Worm (Caenorhabditis elegans) whole organism, L1 larva: Measurements from ENCODE around the gene cest-12.

Experiments used
- C16A3.4 ChIP-seq: fragments of 150-350 bp; optimal IDR thresholded peaks from 2 replicates; lab custom pipeline; 2014; ENCODE audit warnings: missing biosample characterization, missing genetic modification characterization
- F16B12.6 ChIP-seq: fragments of 150-350 bp; optimal IDR thresholded peaks from 2 replicates; lab custom pipeline; 2014; ENCODE audit warnings: missing biosample characterization, missing genetic modification characterization
- ama-1 ChIP-seq: fragments of 150-350 bp; optimal IDR thresholded peaks from 2 replicates; lab custom pipeline; 2014
- blmp-1 ChIP-seq: fragments of 150-350 bp; optimal IDR thresholded peaks from 2 replicates; lab custom pipeline; 2014; ENCODE audit warnings: missing biosample characterization, missing genetic modification characterization
- ceh-8 ChIP-seq: fragments of 200-800 bp; sonication (Bioruptor generic); optimal IDR thresholded peaks from 2 replicates; lab custom pipeline; 2018; ENCODE audit warnings: mild to moderate bottlenecking, missing genetic modification characterization, moderate library complexity, missing compliant biosample characterization
- ceh-90 ChIP-seq: sonication (generic microtip); optimal IDR thresholded peaks from 2 replicates; lab custom pipeline; 2016; ENCODE audit warnings: missing genetic modification characterization, missing compliant biosample characterization
- dpl-1 ChIP-seq, 3 experiments: fragments of 150-350 bp in 2 of 3; sonication (generic microtip) in 1 of 3; optimal IDR thresholded peaks; 2 replicates each; lab custom pipeline; 2014 to 2017; ENCODE audit warnings: missing biosample characterization in 3 of 3, missing genetic modification characterization in 3 of 3, missing genetic modification reagents in 3 of 3
- efl-1 ChIP-seq, 4 experiments: fragments of 150-350 bp; optimal IDR thresholded peaks in 3 of 4; peaks in 1 of 4; 1 replicate in 1 of 4; 2 replicates in 3 of 4; lab custom pipeline; 2014; ENCODE audit warnings: missing biosample characterization in 2 of 4, missing genetic modification characterization in 2 of 4, missing genetic modification reagents in 2 of 4
- egl-27 ChIP-seq, 2 experiments: fragments of 150-350 bp in 1 of 2; sonication (generic microtip); optimal IDR thresholded peaks; 3 replicates each; lab custom pipeline; 2017 to 2018; ENCODE audit warnings: missing biosample characterization in 2 of 2, missing genetic modification characterization in 2 of 2, missing genetic modification reagents in 2 of 2
- fkh-10 ChIP-seq: sonication (generic microtip); optimal IDR thresholded peaks from 2 replicates; lab custom pipeline; 2017; ENCODE audit warnings: missing biosample characterization, missing genetic modification reagents, missing genetic modification characterization
- grh-1 ChIP-seq: fragments of 200-800 bp; sonication (Bioruptor generic); IDR thresholded peaks from 2 replicates; pipeline ENCODE4 v1.3.6; 2022; ENCODE audit warnings: missing genetic modification reagents, missing genetic modification characterization, missing compliant biosample characterization
- isw-1 ChIP-seq: fragments of 200-800 bp; sonication (Bioruptor generic); IDR thresholded peaks from 2 replicates; pipeline ENCODE4 v1.3.6; 2022; ENCODE audit warnings: missing genetic modification characterization, missing compliant biosample characterization
- lin-13 ChIP-seq: fragments of 150-350 bp; optimal IDR thresholded peaks from 2 replicates; lab custom pipeline; 2014; ENCODE audit warnings: missing biosample characterization, missing genetic modification reagents, missing genetic modification characterization
- lin-14 ChIP-seq: fragments of 200-800 bp; sonication (Bioruptor generic); optimal IDR thresholded peaks from 2 replicates; lab custom pipeline; 2018; ENCODE audit warnings: mild to moderate bottlenecking, missing genetic modification characterization, moderate library complexity, missing compliant biosample characterization
- lin-39 ChIP-seq: fragments of 150-350 bp; optimal IDR thresholded peaks from 2 replicates; lab custom pipeline; 2014; ENCODE audit warnings: missing biosample characterization, missing genetic modification reagents, missing genetic modification characterization
- lsy-2 ChIP-seq, 2 experiments: fragments of 150-350 bp; optimal IDR thresholded peaks; 2 replicates each; lab custom pipeline; 2014; ENCODE audit warnings: missing biosample characterization in 2 of 2, missing genetic modification characterization in 2 of 2
- mab-9 ChIP-seq: fragments of 200-800 bp; sonication (Bioruptor generic); IDR thresholded peaks from 2 replicates; pipeline ENCODE4 v1.3.6; 2022; ENCODE audit warnings: missing genetic modification reagents, missing genetic modification characterization, missing compliant biosample characterization
- mef-2 ChIP-seq: fragments of 150-350 bp; optimal IDR thresholded peaks from 2 replicates; lab custom pipeline; 2014; ENCODE audit warnings: missing biosample characterization, missing genetic modification characterization
- nhr-19 ChIP-seq: fragments of 200-800 bp; sonication (Bioruptor generic); conservative IDR thresholded peaks from 2 replicates; pipeline ENCODE4 v1.3.6; 2022; ENCODE audit warnings: missing genetic modification characterization, missing compliant biosample characterization
- nhr-237 ChIP-seq: fragments of 150-350 bp; optimal IDR thresholded peaks from 2 replicates; lab custom pipeline; 2014; ENCODE audit warnings: missing biosample characterization, missing genetic modification characterization
- nhr-71 ChIP-seq: sonication (generic microtip); optimal IDR thresholded peaks from 2 replicates; lab custom pipeline; 2016; ENCODE audit warnings: mild to moderate bottlenecking, missing genetic modification characterization, moderate library complexity, missing compliant biosample characterization
- nhr-90 ChIP-seq: sonication (generic microtip); optimal IDR thresholded peaks from 2 replicates; lab custom pipeline; 2016; ENCODE audit warnings: mild to moderate bottlenecking, missing genetic modification characterization, missing compliant biosample characterization; ENCODE audit not compliant: poor library complexity
- rnt-1 ChIP-seq: sonication (generic microtip); optimal IDR thresholded peaks from 2 replicates; lab custom pipeline; 2016; ENCODE audit warnings: mild to moderate bottlenecking, missing genetic modification characterization, moderate library complexity, missing compliant biosample characterization
- sptf-1 ChIP-seq: fragments of 150-350 bp; optimal IDR thresholded peaks from 2 replicates; lab custom pipeline; 2014; ENCODE audit warnings: missing biosample characterization, missing genetic modification characterization
- xbp-1 ChIP-seq: sonication (generic microtip); optimal IDR thresholded peaks from 2 replicates; lab custom pipeline; 2016; ENCODE audit warnings: missing genetic modification characterization, missing compliant biosample characterization
- ztf-11 ChIP-seq, 2 experiments: sonication (generic microtip); optimal IDR thresholded peaks; 2 replicates each; lab custom pipeline; 2016 to 2017; ENCODE audit warnings: missing genetic modification characterization in 2 of 2, missing biosample characterization in 1 of 2, missing compliant biosample characterization in 1 of 2

cest-12 gene

DNA sequence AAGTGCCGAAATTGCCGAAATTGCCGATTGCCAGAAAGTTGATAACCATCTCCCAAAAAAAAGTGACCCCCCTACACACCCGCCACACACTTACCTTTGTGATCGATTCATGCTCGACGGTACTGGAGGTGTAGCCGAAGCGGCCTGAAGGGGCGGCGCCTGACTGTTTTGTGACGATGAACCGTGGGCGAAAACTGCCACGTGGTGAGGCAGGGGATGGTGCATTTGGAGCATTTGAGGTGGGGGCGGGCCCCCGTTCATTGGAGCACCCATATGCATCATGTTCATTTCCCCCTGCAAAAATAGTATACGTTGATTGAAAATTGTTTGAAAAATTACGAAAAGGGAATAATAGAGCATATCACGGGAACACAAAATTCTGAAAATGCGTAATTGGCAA is 22.7 kb upstream of the cest-12 start, which contains the start of gene Y75B8A.6:
Y75B8A.6 (minus strand) TSS at position 292 of the 400 bp plus-strand sequence.
- TF ChIP-seq mef-2 (tag; lab: Kevin White, UChicago) (no peak), lin-39 (tag; lab: Kevin White, UChicago) (no peak), efl-1 (optimal IDR thresholded peaks at IDR 0.05; lab: Kevin White, UChicago) (no peak), efl-1 (GFP tag; optimal IDR thresholded peaks at IDR 0.05 in 1 of 2; lab: Kevin White, UChicago) (peak in 1 of 2 experiments; percentile 40), F16B12.6 (tag; lab: Kevin White, UChicago) (no peak)

DNA sequence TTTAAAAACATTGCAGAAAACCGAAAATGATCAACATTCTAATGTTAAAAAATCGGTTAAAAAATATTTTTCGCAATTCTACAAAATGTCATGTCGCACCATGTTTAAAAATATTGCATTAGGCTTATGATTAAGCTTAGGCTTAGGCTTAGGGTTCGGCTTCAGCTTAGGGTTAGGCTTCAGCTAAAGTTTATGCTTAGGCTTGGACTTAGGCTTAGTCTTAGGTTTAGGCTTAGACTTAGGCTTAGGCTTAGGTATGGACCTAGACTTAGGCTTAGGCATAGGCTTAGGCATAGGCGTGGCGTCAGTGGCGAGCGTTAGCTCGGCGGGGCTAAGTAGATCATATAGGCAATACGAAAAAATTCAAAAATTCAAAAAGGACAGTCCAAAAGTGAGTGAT is 17.1 kb upstream of the cest-12 start:
- TF ChIP-seq efl-1 (optimal IDR thresholded peaks at IDR 0.05; lab: Kevin White, UChicago) (no peak), efl-1 (GFP tag; optimal IDR thresholded peaks at IDR 0.05 in 1 of 2; lab: Kevin White, UChicago) (peak in 1 of 2 experiments; percentile 58), nhr-71 (tag; lab: Kevin White, UChicago) (no peak), egl-27 (tag; optimal IDR thresholded peaks at IDR 0.05; lab: Kevin White, UChicago) (no peak), nhr-19 (no peak), grh-1 (GFP tag; lab: Robert Waterston, UW) (no peak), nhr-237 (tag; lab: Kevin White, UChicago) (no peak)

DNA sequence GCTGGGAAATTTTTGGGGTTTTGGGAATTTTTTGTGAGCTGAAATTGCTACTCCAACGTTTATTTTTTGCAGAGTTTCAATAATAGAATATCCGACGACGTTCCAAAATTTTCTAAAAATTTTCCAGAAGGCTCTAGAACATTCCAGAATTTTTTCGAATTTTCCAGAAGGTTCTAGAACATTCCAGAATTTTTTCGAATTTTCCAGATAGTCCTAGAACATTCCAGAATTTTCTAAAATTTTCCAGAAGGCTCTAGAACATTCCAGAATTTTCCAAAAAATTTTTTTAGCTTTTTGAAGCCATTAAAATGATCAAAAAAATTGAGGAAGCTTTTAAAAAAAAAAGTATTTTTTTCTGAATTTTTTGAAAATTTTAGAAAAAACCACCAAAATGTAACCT is 16.1 kb upstream of the cest-12 start:
- TF ChIP-seq blmp-1 (tag; lab: Kevin White, UChicago) = no peak
- no peak for TF ChIP-seq ceh-8 (GFP tag; lab: Kevin White, UChicago)
- TF ChIP-seq C16A3.4 (tag; lab: Kevin White, UChicago) = no peak
- no peak for TF ChIP-seq fkh-10
- TF ChIP-seq, all 84 proteins: peak for 0

DNA sequence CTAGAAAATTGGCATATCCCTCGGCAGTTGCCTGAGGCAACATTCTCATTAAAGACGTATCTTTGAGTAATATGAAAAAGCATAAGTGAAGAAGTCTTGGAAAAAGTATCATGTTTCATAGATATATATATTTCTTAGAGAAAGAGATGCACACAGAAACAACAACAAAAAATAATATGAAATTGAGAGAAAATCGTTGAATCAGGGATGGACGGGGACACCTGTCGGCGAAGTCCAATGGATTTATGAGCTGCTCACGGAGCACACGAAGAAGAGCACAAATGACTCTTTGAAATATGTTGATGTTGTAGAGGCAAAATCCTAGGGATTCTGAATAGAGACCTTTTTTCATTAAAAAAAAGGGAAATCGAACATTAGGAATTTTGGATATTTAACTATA is 13.8 kb upstream of the cest-12 start:
- TF ChIP-seq dpl-1 (GFP tag; optimal IDR thresholded peaks at IDR 0.05; lab: Kevin White, UChicago) = no peak
- no peak for TF ChIP-seq ama-1 (lab: Kevin White, UChicago)
- TF ChIP-seq xbp-1 (tag; lab: Kevin White, UChicago) = no peak
- no peak for TF ChIP-seq ztf-11 (tag; optimal IDR thresholded peaks at IDR 0.05; lab: Kevin White, UChicago)
- TF ChIP-seq nhr-90 = no peak
- no peak for TF ChIP-seq mab-9 (GFP tag; lab: Robert Waterston, UW)
- no peak for TF ChIP-seq lin-14 (GFP tag; lab: Kevin White, UChicago)
- TF ChIP-seq lin-13 = no peak
- TF ChIP-seq ceh-90 (tag; lab: Kevin White, UChicago) = no peak
- no peak for TF ChIP-seq rnt-1

DNA sequence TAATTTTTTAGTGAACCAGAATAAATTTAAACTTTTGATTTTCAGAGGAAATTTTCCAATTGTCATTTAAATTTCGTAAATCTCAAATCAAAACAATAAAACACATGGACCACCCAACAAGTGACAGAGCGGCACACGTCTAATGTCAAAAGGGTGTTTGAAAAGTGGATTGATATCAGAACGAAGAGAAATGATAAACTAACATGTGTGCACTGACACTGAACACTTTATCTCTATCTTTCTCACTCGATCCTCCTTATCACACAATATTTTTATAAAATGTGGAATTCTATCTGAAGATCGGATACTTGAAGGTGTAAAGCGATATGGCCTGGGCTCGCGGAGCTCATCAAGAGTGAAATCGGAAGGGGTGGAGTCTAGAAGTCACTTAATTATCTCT is 12.3 kb upstream of the cest-12 start:
- no peak for TF ChIP-seq nhr-90

DNA sequence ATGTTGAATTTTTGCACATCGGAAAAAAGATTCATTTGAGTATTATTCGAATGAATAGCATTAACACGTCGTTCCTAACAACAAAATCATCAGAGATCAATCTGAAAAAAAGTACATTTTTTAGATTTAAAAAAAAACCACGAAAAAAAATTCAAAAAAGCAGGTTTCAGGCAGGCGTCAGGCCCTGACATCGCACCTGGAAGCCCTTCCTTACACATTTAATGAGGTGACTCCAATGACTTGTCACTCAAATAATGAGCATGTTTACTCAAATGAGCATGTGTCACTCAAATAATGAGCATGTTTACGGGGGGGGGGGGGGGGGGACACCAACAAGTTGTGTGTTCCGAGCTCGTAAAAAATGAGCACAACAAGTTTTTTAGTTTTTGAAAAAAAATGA is 11.0 kb upstream of the cest-12 start, which contains the start of gene lron-12:
lron-12 (minus strand) TSS at position 101 of the 400 bp plus-strand sequence.
- no peak for TF ChIP-seq efl-1 (optimal IDR thresholded peaks at IDR 0.05; lab: Kevin White, UChicago)
- TF ChIP-seq efl-1 (GFP tag; optimal IDR thresholded peaks at IDR 0.05 in 1 of 2; lab: Kevin White, UChicago) = peak in 1 of 2 experiments; percentile 6
- TF ChIP-seq sptf-1 (tag; lab: Kevin White, UChicago) = no peak

DNA sequence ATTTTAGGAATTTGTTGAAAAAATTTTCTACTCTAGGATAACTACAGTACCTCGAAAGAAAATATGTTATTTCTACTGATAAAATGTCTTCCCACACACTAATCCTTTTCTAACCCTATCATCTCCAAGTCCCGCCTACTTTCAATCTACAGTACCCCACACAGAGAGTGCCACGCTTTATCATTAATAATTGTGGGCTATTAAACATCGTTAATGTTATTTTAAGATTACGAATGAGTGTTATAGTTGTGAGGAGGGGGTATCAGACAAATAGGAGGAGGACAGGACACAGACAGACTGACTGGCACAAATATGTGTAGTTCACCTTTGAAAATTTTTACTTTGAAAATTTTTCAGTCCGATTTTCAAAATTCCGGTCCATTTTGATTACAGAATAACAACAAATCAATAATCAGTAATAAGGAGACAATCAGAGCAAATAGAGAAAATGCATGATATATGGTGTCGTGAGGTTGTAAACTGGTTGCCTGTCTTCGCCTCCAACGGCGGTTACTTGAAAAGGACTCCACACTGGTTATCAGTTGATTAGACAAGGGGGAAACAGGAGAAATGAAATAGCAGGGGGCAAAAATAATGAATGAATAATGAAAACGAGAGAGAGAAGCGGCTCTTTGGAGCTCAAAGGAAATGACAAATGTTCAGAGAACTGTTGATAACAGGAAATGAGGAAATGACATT is 13.0 kb downstream of the cest-12 start:
- no peak for TF ChIP-seq efl-1 (optimal IDR thresholded peaks at IDR 0.05; lab: Kevin White, UChicago)
- peak in 1 of 2 experiments; percentile 60 for TF ChIP-seq efl-1 (GFP tag; optimal IDR thresholded peaks at IDR 0.05 in 1 of 2; lab: Kevin White, UChicago)
- no peak for TF ChIP-seq isw-1 (GFP tag; lab: Robert Waterston, UW)
- peak in 1 of 2 experiments; percentile 30 for TF ChIP-seq lsy-2 (tag; optimal IDR thresholded peaks at IDR 0.05; lab: Kevin White, UChicago)
- TF ChIP-seq, all 84 proteins: peak for 2
